Worm (Caenorhabditis elegans): ENCODE measurements around the gene srlf-7.

ce11 chrIV:7156356-7156755 lies 32.7 kb upstream of the srlf-7 start, which contains the start of gene maph-9:
- TF ChIP-seq ctbp-1 (GFP tag; IDR thresholded peaks at IDR 0.05) = no peak
- no peak for TF ChIP-seq daf-16 (GFP tag; optimal IDR thresholded peaks at IDR 0.05)
- TF ChIP-seq daf-16 (tag; optimal IDR thresholded peaks at IDR 0.05) = no peak
- TF ChIP-seq lir-3 (tag; optimal IDR thresholded peaks at IDR 0.05) = no peak
- no peak for TF ChIP-seq unc-39 (tag; optimal IDR thresholded peaks at IDR 0.05)
- no peak for TF ChIP-seq lin-39 (tag; optimal IDR thresholded peaks at IDR 0.05)
- no peak for TF ChIP-seq attf-4 (tag; optimal IDR thresholded peaks at IDR 0.05)
- no peak for TF ChIP-seq nhr-76 (tag; optimal IDR thresholded peaks at IDR 0.05)
- TF ChIP-seq zag-1 (tag; optimal IDR thresholded peaks at IDR 0.05) = no peak
- TF ChIP-seq ama-1 (optimal IDR thresholded peaks at IDR 0.05) = no peak
- no peak for TF ChIP-seq tra-1 (GFP tag; IDR thresholded peaks at IDR 0.05)
- no peak for TF ChIP-seq Y75B8A.6 (GFP tag; IDR thresholded peaks at IDR 0.05)
